Worm (Caenorhabditis elegans): ENCODE results near the gene K02E7.4.
A peak's percentile ranks its signal among the peaks of the same experiment; 100 is the strongest.
"Not testable (repeated sequence)": the region's sequence is repeated elsewhere in the genome, so short reads cannot be mapped to it uniquely, and the experiment has no call there.

The K02E7.4 gene

ce11 chrII:1072106-1072505, at the start of gene K02E7.4:
TSS of gene K02E7.4 (plus strand) at chrII:1072406.
- TF ChIP-seq lin-32 (GFP tag; optimal IDR thresholded peaks at IDR 0.05) = no peak
- no peak for TF ChIP-seq mab-5 (tag; optimal IDR thresholded peaks at IDR 0.05)
- no peak for TF ChIP-seq nhr-12 (tag; optimal IDR thresholded peaks at IDR 0.05)
- TF ChIP-seq M03D4.4 (tag; optimal IDR thresholded peaks at IDR 0.05) = no peak
- TF ChIP-seq sem-2 (GFP tag; optimal IDR thresholded peaks at IDR 0.05) = no peak
- no peak for TF ChIP-seq bed-3 (GFP tag; optimal IDR thresholded peaks at IDR 0.05)
- TF ChIP-seq lin-13 (tag; optimal IDR thresholded peaks at IDR 0.05) = no peak
- no peak for TF ChIP-seq drap-1 (GFP tag; optimal IDR thresholded peaks at IDR 0.05)
- TF ChIP-seq unc-120 (tag; optimal IDR thresholded peaks at IDR 0.05; ENCODE audit: poor library complexity, severe bottlenecking) = no peak
- TF ChIP-seq lsy-2 (tag; optimal IDR thresholded peaks at IDR 0.05) = no peak
- TF ChIP-seq nhr-237 (tag; optimal IDR thresholded peaks at IDR 0.05) = no peak
- TF ChIP-seq cnd-1 (tag; optimal IDR thresholded peaks at IDR 0.05) = no peak
- no peak for TF ChIP-seq ceh-43 (GFP tag; optimal IDR thresholded peaks at IDR 0.05)
- no peak for TF ChIP-seq nhr-2 (tag; optimal IDR thresholded peaks at IDR 0.05)
- TF ChIP-seq ham-2 (GFP tag; optimal IDR thresholded peaks at IDR 0.05) = no peak
- TF ChIP-seq ztf-11 (tag; optimal IDR thresholded peaks at IDR 0.05) = no peak
- TF ChIP-seq mls-2 (tag; optimal IDR thresholded peaks at IDR 0.05) = no peak
- TF ChIP-seq nhr-76 (tag; optimal IDR thresholded peaks at IDR 0.05) = no peak

ce11 chrII:1024684-1025083, 47.5 kb upstream of the K02E7.4 start, which contains the start of gene btb-11:
TSS of gene btb-11 (minus strand) at chrII:1024784.
- TF ChIP-seq sptf-1 (tag; optimal IDR thresholded peaks at IDR 0.05); drap-1 (GFP tag; optimal IDR thresholded peaks at IDR 0.05); mep-1 (tag; optimal IDR thresholded peaks at IDR 0.05): not testable (repeated sequence)

ce11 chrII:1026670-1027069, 45.5 kb upstream of the K02E7.4 start, which contains the start of gene M01D1.12:
TSS of gene M01D1.12 (plus strand) at chrII:1026970.
- TF ChIP-seq unc-39 (tag; optimal IDR thresholded peaks at IDR 0.05) = no peak
- TF ChIP-seq nhr-76 (tag; optimal IDR thresholded peaks at IDR 0.05) = no peak
- TF ChIP-seq ham-2 (GFP tag; optimal IDR thresholded peaks at IDR 0.05) = no peak
- TF ChIP-seq sem-2 (GFP tag; optimal IDR thresholded peaks at IDR 0.05) = no peak
- no peak for TF ChIP-seq lin-32 (GFP tag; optimal IDR thresholded peaks at IDR 0.05)
- no peak for TF ChIP-seq mep-1 (tag; optimal IDR thresholded peaks at IDR 0.05)
- TF ChIP-seq ztf-11 (tag; optimal IDR thresholded peaks at IDR 0.05) = no peak
- no peak for TF ChIP-seq lin-13 (tag; optimal IDR thresholded peaks at IDR 0.05)
- no peak for TF ChIP-seq nhr-237 (tag; optimal IDR thresholded peaks at IDR 0.05)
- no peak for TF ChIP-seq nhr-12 (tag; optimal IDR thresholded peaks at IDR 0.05)
- TF ChIP-seq bed-3 (GFP tag; optimal IDR thresholded peaks at IDR 0.05) = no peak
- no peak for TF ChIP-seq blmp-1 (tag; optimal IDR thresholded peaks at IDR 0.05)
- TF ChIP-seq ceh-83 (GFP tag; optimal IDR thresholded peaks at IDR 0.05) = no peak
- no peak for TF ChIP-seq drap-1 (GFP tag; optimal IDR thresholded peaks at IDR 0.05)
- no peak for TF ChIP-seq sptf-1 (tag; optimal IDR thresholded peaks at IDR 0.05)
- no peak for TF ChIP-seq lsy-2 (tag; optimal IDR thresholded peaks at IDR 0.05)

ce11 chrII:1028602-1029001, 43.6 kb upstream of the K02E7.4 start, which contains the start of gene math-34:
TSS of gene math-34 (plus strand) at chrII:1028972.
- TF ChIP-seq lin-13 (tag; optimal IDR thresholded peaks at IDR 0.05) = no peak
- no peak for TF ChIP-seq sptf-1 (tag; optimal IDR thresholded peaks at IDR 0.05)
- no peak for TF ChIP-seq ztf-11 (tag; optimal IDR thresholded peaks at IDR 0.05)
- no peak for TF ChIP-seq M03D4.4 (tag; optimal IDR thresholded peaks at IDR 0.05)
- no peak for TF ChIP-seq elt-1 (tag; optimal IDR thresholded peaks at IDR 0.05; ENCODE audit: borderline replicate concordance, insufficient read depth)
- TF ChIP-seq unc-62 (GFP tag; optimal IDR thresholded peaks at IDR 0.05) = no peak

- TF ChIP-seq mls-2 (tag; optimal IDR thresholded peaks at IDR 0.05) (no peak), M03D4.4 (tag; optimal IDR thresholded peaks at IDR 0.05) (no peak), nhr-237 (tag; optimal IDR thresholded peaks at IDR 0.05) (no peak), sem-2 (GFP tag; optimal IDR thresholded peaks at IDR 0.05) (no peak), hlh-1 (tag; optimal IDR thresholded peaks at IDR 0.05) (no peak), flh-1 (GFP tag; optimal IDR thresholded peaks at IDR 0.05) (no peak), unc-62 (GFP tag; optimal IDR thresholded peaks at IDR 0.05) (no peak), nhr-12 (tag; optimal IDR thresholded peaks at IDR 0.05) (no peak), blmp-1 (tag; optimal IDR thresholded peaks at IDR 0.05) (no peak), lin-13 (tag; optimal IDR thresholded peaks at IDR 0.05) (no peak)
These were observed 31.7 kb upstream of the K02E7.4 start, which contains the start of gene fbxb-39 for ce11 chrII:1040464-1040863. TSS of gene fbxb-39 (minus strand) at chrII:1040564.

ce11 chrII:1042227-1042626, 30.0 kb upstream of the K02E7.4 start, which contains the start of gene fbxb-41:
TSS of gene fbxb-41 (minus strand) at chrII:1042327.
- TF ChIP-seq ceh-39 (tag; optimal IDR thresholded peaks at IDR 0.05) = peak; percentile 53
- TF ChIP-seq ham-2 (GFP tag; optimal IDR thresholded peaks at IDR 0.05) = no peak
- TF ChIP-seq hlh-1 (tag; optimal IDR thresholded peaks at IDR 0.05) = peak; percentile 4
